Worm (Caenorhabditis elegans) whole organism, L2 larva: Measurements from ENCODE around the gene H41C03.1.

ENCODE experiments used
- blmp-1 ChIP-seq: sonication (generic microtip); optimal IDR thresholded peaks from 2 replicates; lab custom pipeline; 2017; ENCODE audit warnings: missing genetic modification characterization, mild to moderate bottlenecking, missing compliant biosample characterization, antibody characterized with exemption, moderate library complexity; ENCODE audit not compliant: insufficient read depth
- lin-13 ChIP-seq: fragments of 150-350 bp; optimal IDR thresholded peaks from 2 replicates; lab custom pipeline; 2014; ENCODE audit warnings: missing biosample characterization, missing genetic modification reagents, missing genetic modification characterization
- nhr-237 ChIP-seq: fragments of 150-350 bp; optimal IDR thresholded peaks from 2 replicates; lab custom pipeline; 2014; ENCODE audit warnings: missing biosample characterization, missing genetic modification characterization

DNA sequence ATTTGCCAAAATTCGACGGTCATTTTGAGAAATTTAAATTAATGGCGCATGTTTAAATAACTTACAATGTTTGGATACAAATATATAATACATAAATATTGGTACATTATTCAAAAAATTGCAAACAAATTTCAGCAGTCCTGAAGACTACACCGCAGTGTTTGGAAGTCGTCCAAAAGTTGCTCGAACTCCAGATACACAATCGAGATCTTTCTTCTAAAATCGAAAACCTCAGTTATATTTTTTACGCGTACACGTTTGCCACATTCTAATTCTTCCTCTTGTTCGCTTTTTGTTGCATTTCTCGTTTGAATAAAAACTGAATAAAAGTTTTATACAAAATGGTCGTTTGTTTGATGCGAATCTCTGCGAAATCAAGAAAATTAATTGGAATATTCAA is 50.0 kb downstream of the H41C03.1 start, which contains the start of gene tsp-18:
- TF ChIP-seq blmp-1 (tag; lab: Kevin White, UChicago) = no peak
- TF ChIP-seq nhr-237 (tag; lab: Kevin White, UChicago) = no peak
- no peak for TF ChIP-seq lin-13 (GFP tag; lab: Kevin White, UChicago)
